Fruit fly (Drosophila melanogaster): ENCODE data around the gene RpL35.

The RpL35 gene

dm6 chrX:5718476-5719012, 46.3 kb downstream of the RpL35 start:
- peak; percentile 50; the same call in 1 of the 2 replicates for TF ChIP-seq CG32121 (GFP tag; IDR thresholded peaks at IDR 0.05)
- 0 out of 3 replicates have a peak, but pooled peaks have one; percentile 35 for TF ChIP-seq CG4496 (GFP tag; IDR thresholded peaks at IDR 0.05)
- TF ChIP-seq CG10348 (GFP tag; IDR thresholded peaks at IDR 0.05): no peak
- peak; percentile 19 for TF ChIP-seq CG15710 (tag; optimal IDR thresholded peaks at IDR 0.05)
- peak; percentile 68 for TF ChIP-seq Ets98B (GFP tag; IDR thresholded peaks at IDR 0.05)
- no peak for TF ChIP-seq CG34367 (tag; optimal IDR thresholded peaks at IDR 0.05)
- TF ChIP-seq CG12605 (GFP tag; IDR thresholded peaks at IDR 0.05): peak; percentile 45; the same call in 1 of the 2 replicates
- peak; percentile 7 for TF ChIP-seq Pif1B (GFP tag; optimal IDR thresholded peaks at IDR 0.05)
- TF ChIP-seq CG13204 (GFP tag; optimal IDR thresholded peaks at IDR 0.05): no peak

Data from whole organism, pupa.